Fruit fly (Drosophila melanogaster) whole organism, wandering third instar larva: ENCODE results near the gene SecS.

ENCODE experiments used
- Abd-B ChIP-seq: fragments of >200 bp; optimal IDR thresholded peaks from 2 replicates; lab custom pipeline; 2017; ENCODE audit warnings: missing biosample characterization, missing genetic modification characterization
- CG32264 ChIP-seq: fragments of 200-800 bp; sonication (Bioruptor generic); optimal IDR thresholded peaks from 2 replicates; lab custom pipeline; 2016; ENCODE audit warnings: missing biosample characterization, missing genetic modification characterization
- CG9705 ChIP-seq: fragments of 200-800 bp; sonication (Bioruptor generic); optimal IDR thresholded peaks from 2 replicates; lab custom pipeline; 2018; ENCODE audit warnings: missing biosample characterization, mild to moderate bottlenecking, missing genetic modification characterization
- CrebA ChIP-seq: fragments of 200-800 bp; sonication (Bioruptor generic); optimal IDR thresholded peaks from 2 replicates; lab custom pipeline; 2016; ENCODE audit warnings: missing biosample characterization, mild to moderate bottlenecking, missing genetic modification characterization, borderline replicate concordance
- Dfd ChIP-seq: fragments of >200 bp; optimal IDR thresholded peaks from 2 replicates; lab custom pipeline; 2017; ENCODE audit warnings: missing biosample characterization, missing genetic modification characterization
- Dif ChIP-seq: fragments of 200-275, 200-300 bp; sonication (Bioruptor generic); optimal IDR thresholded peaks from 2 replicates; lab custom pipeline; 2018; ENCODE audit warnings: missing biosample characterization, missing genetic modification characterization; ENCODE audit not compliant: partially characterized antibody
- GATAd ChIP-seq: sonication (Bioruptor generic); optimal IDR thresholded peaks from 2 replicates; lab custom pipeline; 2016; ENCODE audit warnings: missing biosample characterization, missing genetic modification characterization
- HLH106 ChIP-seq: fragments of 200-800 bp; optimal IDR thresholded peaks from 3 replicates; lab custom pipeline; 2019; ENCODE audit warnings: missing biosample characterization, mild to moderate bottlenecking, missing genetic modification characterization, moderate library complexity
- Hnf4 ChIP-seq: fragments of 200-800 bp; sonication (Bioruptor generic); optimal IDR thresholded peaks from 2 replicates; lab custom pipeline; 2016; ENCODE audit warnings: missing biosample characterization, mild to moderate bottlenecking, missing genetic modification characterization
- Hr78 ChIP-seq: fragments of >200 bp; optimal IDR thresholded peaks from 2 replicates; lab custom pipeline; 2017; ENCODE audit warnings: missing biosample characterization, missing genetic modification characterization
- Hr83 ChIP-seq: fragments of 200-300 bp; sonication (Bioruptor generic); optimal IDR thresholded peaks from 2 replicates; lab custom pipeline; 2016; ENCODE audit warnings: missing biosample characterization, mild to moderate bottlenecking, missing genetic modification characterization, moderate library complexity; ENCODE audit not compliant: poor library complexity, severe bottlenecking
- Jra ChIP-seq: sonication (Bioruptor generic); optimal IDR thresholded peaks from 2 replicates; lab custom pipeline; 2016; ENCODE audit warnings: missing biosample characterization, missing genetic modification characterization
- Mio ChIP-seq: sonication (Bioruptor generic); optimal IDR thresholded peaks from 2 replicates; lab custom pipeline; 2016; ENCODE audit warnings: missing biosample characterization, missing genetic modification characterization
- Myc ChIP-seq: fragments of >200 bp; optimal IDR thresholded peaks from 2 replicates; lab custom pipeline; 2017
- OdsH ChIP-seq: fragments of 200-800 bp; sonication (Bioruptor generic); optimal IDR thresholded peaks from 2 replicates; lab custom pipeline; 2016; ENCODE audit warnings: missing biosample characterization, mild to moderate bottlenecking, missing genetic modification characterization
- Sp1 ChIP-seq: fragments of 200-800 bp; sonication (Bioruptor generic); optimal IDR thresholded peaks from 3 replicates; lab custom pipeline; 2019; ENCODE audit warnings: missing biosample characterization, mild to moderate bottlenecking, missing genetic modification characterization, moderate library complexity
- Vsx2 ChIP-seq: fragments of 200-300, 225-300 bp; sonication (Bioruptor generic); optimal IDR thresholded peaks from 2 replicates; lab custom pipeline; 2018; ENCODE audit warnings: missing biosample characterization, missing genetic modification characterization; ENCODE audit not compliant: partially characterized antibody
- br ChIP-seq: fragments of 200-800 bp; sonication (Bioruptor generic); optimal IDR thresholded peaks from 2 replicates; lab custom pipeline; 2016; ENCODE audit warnings: missing biosample characterization, missing genetic modification characterization
- brk ChIP-seq: fragments of 200-800 bp; sonication (Bioruptor generic); optimal IDR thresholded peaks from 2 replicates; lab custom pipeline; 2016; ENCODE audit warnings: missing biosample characterization, mild to moderate bottlenecking, missing genetic modification characterization
- dl ChIP-seq, 2 experiments: fragments of 175-275, 200-275 bp in 1 of 2; fragments of 200-275 bp in 1 of 2; sonication (Bioruptor generic); optimal IDR thresholded peaks; lab custom pipeline; 2018; ENCODE audit warnings: mild to moderate bottlenecking in 2 of 2, missing biosample characterization in 2 of 2, missing genetic modification characterization in 2 of 2, moderate library complexity in 2 of 2; ENCODE audit not compliant: partially characterized antibody in 2 of 2, insufficient read depth in 1 of 2
- dmrt93B ChIP-seq: fragments of 200-800 bp; sonication (Bioruptor generic); optimal IDR thresholded peaks from 2 replicates; lab custom pipeline; 2018; ENCODE audit warnings: missing biosample characterization, mild to moderate bottlenecking, missing genetic modification characterization
- ey ChIP-seq: fragments of 200-800 bp; sonication (Bioruptor generic); optimal IDR thresholded peaks from 2 replicates; lab custom pipeline; 2016; ENCODE audit warnings: missing biosample characterization, missing genetic modification characterization
- foxo ChIP-seq, 2 experiments: fragments of 200-800 bp; sonication (Bioruptor generic); optimal IDR thresholded peaks; 2 replicates in 1 of 2; 3 replicates in 1 of 2; lab custom pipeline; 2016 to 2017; ENCODE audit warnings: missing biosample characterization in 2 of 2, missing genetic modification characterization in 2 of 2
- fru ChIP-seq: fragments of 200-800 bp; sonication (Bioruptor generic); optimal IDR thresholded peaks from 3 replicates; lab custom pipeline; 2016; ENCODE audit warnings: missing biosample characterization, mild to moderate bottlenecking, missing genetic modification characterization
- h ChIP-seq: fragments of 200-800 bp; sonication (Bioruptor generic); optimal IDR thresholded peaks from 3 replicates; lab custom pipeline; 2016; ENCODE audit warnings: missing biosample characterization, mild to moderate bottlenecking, missing genetic modification characterization
- psq ChIP-seq: fragments of 200-800 bp; sonication (Bioruptor generic); optimal IDR thresholded peaks from 3 replicates; lab custom pipeline; 2017; ENCODE audit warnings: missing biosample characterization, mild to moderate bottlenecking, missing genetic modification characterization, moderate library complexity
- rgr ChIP-seq: fragments of 200-800 bp; sonication (Bioruptor generic); optimal IDR thresholded peaks from 3 replicates; lab custom pipeline; 2016; ENCODE audit warnings: missing biosample characterization, mild to moderate bottlenecking, missing genetic modification characterization
- sage ChIP-seq: fragments of 200-800 bp; sonication (Bioruptor generic); optimal IDR thresholded peaks from 2 replicates; lab custom pipeline; 2016; ENCODE audit warnings: missing biosample characterization, mild to moderate bottlenecking, missing genetic modification characterization
- sv ChIP-seq: fragments of 200-800 bp; sonication (Bioruptor generic); optimal IDR thresholded peaks from 3 replicates; lab custom pipeline; 2016; ENCODE audit warnings: missing biosample characterization, missing genetic modification characterization
- usp ChIP-seq: fragments of >200 bp; optimal IDR thresholded peaks from 2 replicates; lab custom pipeline; 2017; ENCODE audit warnings: missing biosample characterization, missing genetic modification characterization
- woc ChIP-seq: sonication (Bioruptor generic); optimal IDR thresholded peaks from 2 replicates; lab custom pipeline; 2016; ENCODE audit warnings: missing biosample characterization, mild to moderate bottlenecking, missing genetic modification characterization

Gene SecS

dm6 chr3R:5627552-5627951, 26.3 kb downstream of the SecS start, which contains the start of gene CG31551:
Gene CG31551 (plus strand): TSS chr3R:5627852.
- TF ChIP-seq Hnf4 (no peak), Vsx2 (GFP tag; lab: Kevin White, UChicago) (no peak), Hr78 (GFP tag; lab: Kevin White, UChicago) (no peak), HLH106 (tag; lab: Kevin White, UChicago) (no peak), woc (GFP tag; lab: Kevin White, UChicago) (no peak), h (GFP tag; lab: Kevin White, UChicago) (no peak), foxo (GFP tag; optimal IDR thresholded peaks at IDR 0.05; lab: Kevin White, UChicago) (no peak), dl (GFP tag; optimal IDR thresholded peaks at IDR 0.05; lab: Kevin White, UChicago; ENCODE audit: insufficient read depth in 1 of 2, partially characterized antibody in 2 of 2) (no peak)

- TF ChIP-seq rgr (GFP tag; lab: Kevin White, UChicago) (no peak), Hr83 (no peak), br (no peak), sage (GFP tag; lab: Kevin White, UChicago) (no peak), h (GFP tag; lab: Kevin White, UChicago) (no peak), Mio (no peak), fru (no peak), Dif (GFP tag; lab: Kevin White, UChicago) (no peak), GATAd (GFP tag; lab: Kevin White, UChicago) (no peak), CG32264 (GFP tag; lab: Kevin White, UChicago) (no peak), sv (GFP tag; lab: Kevin White, UChicago) (no peak), brk (GFP tag; lab: Kevin White, UChicago) (no peak), ey (GFP tag; lab: Kevin White, UChicago) (no peak), Dfd (GFP tag; lab: Kevin White, UChicago) (no peak), psq (GFP tag; lab: Kevin White, UChicago) (no peak), woc (GFP tag; lab: Kevin White, UChicago) (no peak), Abd-B (no peak)
- TF ChIP-seq, all 38 proteins: peak for 0
These were observed 30.9 kb downstream of the SecS start, which contains the start of gene CG31549 for dm6 chr3R:5632182-5632581. Gene CG31549 (plus strand): TSS chr3R:5632192.

- peak; percentile 46 for TF ChIP-seq Hr83
- TF ChIP-seq br: no peak
These were observed 32.2 kb downstream of the SecS start, which contains the start of gene CG12171 for dm6 chr3R:5633437-5633836. Gene CG12171 (plus strand): TSS chr3R:5633627.

DNA sequence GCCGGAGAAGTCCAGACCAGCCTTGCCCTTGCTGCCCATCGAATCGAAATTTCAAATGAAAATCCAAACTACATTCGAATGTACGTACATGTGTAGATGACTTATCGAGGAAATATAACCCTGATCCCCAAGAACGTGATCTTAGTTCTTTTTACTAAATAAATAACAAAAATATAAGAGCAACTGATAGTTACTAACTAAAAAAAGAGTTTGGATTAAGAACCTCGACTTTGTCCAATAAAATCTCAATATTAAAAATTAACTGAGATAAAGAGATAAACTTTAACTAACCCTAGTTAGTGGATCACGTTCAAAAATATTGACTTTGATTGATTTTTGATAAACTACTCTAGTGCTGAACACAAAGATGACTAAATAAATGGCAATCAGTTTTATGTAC, 34.3 kb downstream of the SecS start, which contains the start of gene CG31546:
Gene CG31546 (minus strand): TSS at position 101 of the 400 bp plus-strand sequence.
- TF ChIP-seq CG9705 (GFP tag; lab: Kevin White, UChicago): no peak
- no peak for TF ChIP-seq Myc (lab: Kevin White, UChicago)
- TF ChIP-seq fru: no peak
- no peak for TF ChIP-seq HLH106 (tag; lab: Kevin White, UChicago)
- TF ChIP-seq rgr (GFP tag; lab: Kevin White, UChicago): no peak
- no peak for TF ChIP-seq Sp1 (GFP tag; lab: Kevin White, UChicago)
- no peak for TF ChIP-seq Jra

DNA sequence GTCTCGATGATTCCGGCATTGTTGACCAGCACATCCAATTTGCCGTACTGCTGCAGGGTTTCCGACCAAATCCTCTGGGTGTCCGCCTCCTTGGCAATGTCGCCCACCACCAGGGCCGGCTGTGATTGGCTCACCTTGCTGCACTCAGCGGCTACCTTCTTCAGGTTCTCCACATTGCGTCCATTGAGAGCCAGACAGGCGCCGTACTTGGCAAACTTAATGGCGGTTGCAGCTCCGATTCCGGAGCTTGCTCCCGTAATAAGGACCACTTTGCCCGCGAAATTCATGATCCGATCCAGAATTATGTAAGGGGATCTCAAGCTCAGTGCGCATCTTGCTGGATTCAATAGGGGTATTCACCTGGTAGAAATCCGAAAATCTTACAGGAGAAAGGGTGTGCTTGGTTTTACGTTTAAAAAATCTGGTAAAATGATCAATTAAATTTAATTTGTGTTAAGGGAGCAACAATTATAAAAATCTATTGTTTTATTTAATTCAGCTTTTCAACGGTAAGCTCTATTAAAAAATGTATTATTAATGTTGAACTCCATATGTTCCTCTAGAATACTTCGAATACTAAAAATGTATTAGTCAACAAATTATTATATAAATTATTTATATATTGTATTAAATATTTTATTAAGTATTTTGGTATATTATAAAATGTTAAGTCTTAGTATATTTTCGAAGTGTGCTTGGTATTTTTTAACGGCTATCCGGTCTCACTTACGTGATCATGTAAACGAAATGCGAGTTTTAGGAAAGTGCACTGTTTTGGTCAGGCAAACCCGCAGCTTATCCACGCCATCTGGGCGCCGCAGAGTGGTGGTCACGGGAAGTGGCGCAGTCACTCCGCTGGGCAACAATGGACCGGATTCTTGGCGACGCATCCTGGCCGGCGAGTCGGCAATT, 35.5 kb downstream of the SecS start, which contains the start of the genes CG31548 and CG12170:
Gene CG31548 (minus strand): TSS at position 334 of the 912 bp plus-strand sequence.
Gene CG12170 (plus strand): TSS at position 716 of the 912 bp plus-strand sequence.
- no peak for TF ChIP-seq usp (GFP tag; lab: Kevin White, UChicago)
- TF ChIP-seq OdsH (GFP tag; lab: Kevin White, UChicago): peak; percentile 1
- TF ChIP-seq GATAd (GFP tag; lab: Kevin White, UChicago): no peak
- no peak for TF ChIP-seq dmrt93B
- no peak for TF ChIP-seq h (GFP tag; lab: Kevin White, UChicago)
- TF ChIP-seq ey (GFP tag; lab: Kevin White, UChicago): peak; percentile 37
- TF ChIP-seq CrebA: no peak
- TF ChIP-seq HLH106 (tag; lab: Kevin White, UChicago): peak; percentile 36
- peak; percentile 32 for TF ChIP-seq sv (GFP tag; lab: Kevin White, UChicago)
- TF ChIP-seq psq (GFP tag; lab: Kevin White, UChicago): peak; percentile 41
- TF ChIP-seq sage (GFP tag; lab: Kevin White, UChicago): no peak
- TF ChIP-seq br: no peak
- peak; percentile 19 for TF ChIP-seq Hr83
